Fruit fly (Drosophila melanogaster) whole organism, embryonic: ENCODE data around the gene CG10064.

Experiments used
- Asciz ChIP-seq: fragments of 200-800 bp; sonication (Bioruptor generic); optimal IDR thresholded peaks from 2 replicates; lab custom pipeline; 2017; ENCODE audit warnings: missing biosample characterization, mild to moderate bottlenecking, missing genetic modification characterization, missing genetic modification reagents
- Awh ChIP-seq: fragments of 200-800 bp; sonication (Bioruptor generic); IDR thresholded peaks from 2 replicates; pipeline ENCODE4, ENCODE4 v1.3.6; 2022; ENCODE audit warnings: missing biosample characterization, missing genetic modification characterization
- BEAF-32 ChIP-seq: fragments of 200-800 bp; sonication (Bioruptor generic); optimal IDR thresholded peaks from 3 replicates; lab custom pipeline; 2017; ENCODE audit warnings: missing biosample characterization, missing genetic modification characterization, mild to moderate bottlenecking, moderate library complexity, missing genetic modification reagents
- CG10543 ChIP-seq: fragments of 200-800 bp; sonication (Bioruptor generic); optimal IDR thresholded peaks from 3 replicates; lab custom pipeline; 2017; ENCODE audit warnings: missing biosample characterization, mild to moderate bottlenecking, missing genetic modification characterization, moderate library complexity
- CG10979 ChIP-seq: fragments of 200-800 bp; sonication (Bioruptor generic); optimal IDR thresholded peaks from 2 replicates; lab custom pipeline; 2018; ENCODE audit warnings: missing biosample characterization, mild to moderate bottlenecking, missing genetic modification characterization, moderate library complexity
- CG12219 ChIP-seq: fragments of 200-800 bp; sonication (Bioruptor generic); optimal IDR thresholded peaks from 3 replicates; lab custom pipeline; 2018; ENCODE audit warnings: missing biosample characterization, mild to moderate bottlenecking, missing genetic modification characterization
- CG14441 ChIP-seq: fragments of 200-800 bp; sonication (Bioruptor generic); IDR thresholded peaks from 2 replicates; pipeline ENCODE4 v1.3.6; 2022; ENCODE audit warnings: missing biosample characterization, missing genetic modification characterization
- CG15514 ChIP-seq: fragments of 200-800 bp; sonication (Bioruptor generic); optimal IDR thresholded peaks from 3 replicates; lab custom pipeline; 2017; ENCODE audit warnings: missing biosample characterization, missing genetic modification characterization, mild to moderate bottlenecking, moderate library complexity, missing genetic modification reagents
- CG17829 ChIP-seq: fragments of 200-800 bp; optimal IDR thresholded peaks from 2 replicates; lab custom pipeline; 2019; ENCODE audit warnings: missing biosample characterization, mild to moderate bottlenecking, missing genetic modification characterization, moderate library complexity
- CG17912 ChIP-seq: fragments of 200-800 bp; sonication (Bioruptor generic); optimal IDR thresholded peaks from 2 replicates; lab custom pipeline; 2018; ENCODE audit warnings: missing biosample characterization, mild to moderate bottlenecking, missing genetic modification characterization
- CG30403 ChIP-seq: fragments of 200-800 bp; sonication (Bioruptor generic); optimal IDR thresholded peaks from 3 replicates; lab custom pipeline; 2016; ENCODE audit warnings: missing biosample characterization, missing genetic modification characterization
- CG3163 ChIP-seq: fragments of 200-800 bp; sonication (Bioruptor generic); optimal IDR thresholded peaks from 3 replicates; lab custom pipeline; 2016; ENCODE audit warnings: missing biosample characterization, missing genetic modification characterization
- CG3281 ChIP-seq: fragments of 200-800 bp; sonication (Bioruptor generic); optimal IDR thresholded peaks from 3 replicates; lab custom pipeline; 2017; ENCODE audit warnings: missing biosample characterization, mild to moderate bottlenecking, missing genetic modification characterization
- CG34376 ChIP-seq: fragments of 200-800 bp; sonication (Bioruptor generic); optimal IDR thresholded peaks from 2 replicates; lab custom pipeline; 2018; ENCODE audit warnings: missing biosample characterization, mild to moderate bottlenecking, missing genetic modification characterization
- CG3847 ChIP-seq: fragments of 200-800 bp; sonication (Bioruptor generic); IDR thresholded peaks from 2 replicates; pipeline ENCODE4 v1.3.6; 2022; ENCODE audit warnings: missing biosample characterization, missing genetic modification characterization
- CG5180 ChIP-seq: fragments of 200-800 bp; sonication (Bioruptor generic); optimal IDR thresholded peaks from 3 replicates; lab custom pipeline; 2017; ENCODE audit warnings: missing biosample characterization, missing genetic modification characterization, mild to moderate bottlenecking, moderate library complexity, missing genetic modification reagents
- CG7928 ChIP-seq: fragments of 200-800 bp; sonication (Bioruptor generic); optimal IDR thresholded peaks from 2 replicates; lab custom pipeline; 2017; ENCODE audit warnings: missing biosample characterization, mild to moderate bottlenecking, missing genetic modification characterization
- CTCF ChIP-seq: fragments of 200-800 bp; sonication (Bioruptor generic); optimal IDR thresholded peaks from 2 replicates; lab custom pipeline; 2017; ENCODE audit warnings: missing biosample characterization, mild to moderate bottlenecking, missing genetic modification characterization, moderate library complexity
- Dbx ChIP-seq: fragments of 200-800 bp; sonication (Bioruptor generic); IDR thresholded peaks from 3 replicates; pipeline ENCODE4 v1.3.6; 2022; ENCODE audit warnings: missing biosample characterization, missing genetic modification characterization
- GATAe ChIP-seq: fragments of 200-800 bp; sonication (Bioruptor generic); conservative IDR thresholded peaks from 2 replicates; pipeline ENCODE4 v1.3.6; 2022; ENCODE audit warnings: missing biosample characterization, missing genetic modification characterization
- MTF-1 ChIP-seq: fragments of 200-800 bp; sonication (Bioruptor generic); optimal IDR thresholded peaks from 2 replicates; lab custom pipeline; 2018; ENCODE audit warnings: missing biosample characterization, mild to moderate bottlenecking, missing genetic modification characterization, borderline replicate concordance
- Mad ChIP-seq: fragments of 200-800 bp; sonication (Bioruptor generic); optimal IDR thresholded peaks from 2 replicates; lab custom pipeline; 2016; ENCODE audit warnings: missing biosample characterization, missing genetic modification characterization
- NC2β ChIP-seq: fragments of 200-800 bp; sonication (Bioruptor generic); optimal IDR thresholded peaks from 2 replicates; lab custom pipeline; 2016; ENCODE audit warnings: missing biosample characterization, missing genetic modification characterization
- Nf-YC ChIP-seq: fragments of 200-800 bp; optimal IDR thresholded peaks from 3 replicates; lab custom pipeline; 2019; ENCODE audit warnings: missing biosample characterization, mild to moderate bottlenecking, missing genetic modification characterization, moderate library complexity
- PHDP ChIP-seq: fragments of 200-800 bp; sonication (Bioruptor generic); optimal IDR thresholded peaks from 3 replicates; lab custom pipeline; 2018; ENCODE audit warnings: missing biosample characterization, mild to moderate bottlenecking, missing genetic modification characterization, moderate library complexity
- Scr ChIP-seq: fragments of 200-800 bp; sonication (Bioruptor generic); IDR thresholded peaks from 2 replicates; pipeline ENCODE4 v1.3.6; 2022; ENCODE audit warnings: missing biosample characterization, missing genetic modification characterization; ENCODE audit not compliant: partially characterized antibody
- Trl ChIP-seq, 3 experiments: fragments of >200 bp in 2 of 3; fragments of 200-800 bp in 1 of 3; sonication (Bioruptor generic) in 1 of 3; optimal IDR thresholded peaks; 2 replicates in 1 of 3; 3 replicates in 2 of 3; lab custom pipeline; 2016 to 2017; ENCODE audit warnings: missing biosample characterization in 1 of 3, missing genetic modification characterization in 1 of 3
- ac ChIP-seq: fragments of 200-800 bp; sonication (Bioruptor generic); optimal IDR thresholded peaks from 3 replicates; lab custom pipeline; 2017; ENCODE audit warnings: missing biosample characterization, mild to moderate bottlenecking, missing genetic modification characterization
- aop ChIP-seq: fragments of 200-800 bp; sonication (Bioruptor generic); IDR thresholded peaks from 2 replicates; pipeline ENCODE4 v1.3.6; 2022; ENCODE audit warnings: missing biosample characterization, missing genetic modification characterization
- bsh ChIP-seq, 2 experiments: fragments of 200-800 bp; sonication (Bioruptor generic); optimal IDR thresholded peaks; 2 replicates each; lab custom pipeline; 2017 to 2018; ENCODE audit warnings: mild to moderate bottlenecking in 2 of 2, missing biosample characterization in 2 of 2, missing genetic modification characterization in 2 of 2, moderate library complexity in 1 of 2
- chinmo ChIP-seq: fragments of 200-800 bp; sonication (Bioruptor generic); IDR thresholded peaks from 4 replicates; pipeline ENCODE4 v1.3.6; 2022; ENCODE audit warnings: missing biosample characterization, missing genetic modification characterization; ENCODE audit not compliant: partially characterized antibody
- exex ChIP-seq: fragments of 200-800 bp; sonication (Bioruptor generic); optimal IDR thresholded peaks from 4 replicates; lab custom pipeline; 2018; ENCODE audit warnings: missing biosample characterization, mild to moderate bottlenecking, missing genetic modification characterization, moderate library complexity
- fd96Cb ChIP-seq: fragments of 200-800 bp; sonication (Bioruptor generic); optimal IDR thresholded peaks from 2 replicates; lab custom pipeline; 2018; ENCODE audit warnings: missing biosample characterization, mild to moderate bottlenecking, missing genetic modification characterization, moderate library complexity
- nerfin-1 ChIP-seq: fragments of 200-800 bp; sonication (Bioruptor generic); optimal IDR thresholded peaks from 3 replicates; lab custom pipeline; 2019; ENCODE audit warnings: missing biosample characterization, mild to moderate bottlenecking, missing genetic modification characterization, moderate library complexity
- run ChIP-seq: fragments of 200-800 bp; sonication (Bioruptor generic); optimal IDR thresholded peaks from 3 replicates; lab custom pipeline; 2018; ENCODE audit warnings: missing biosample characterization, mild to moderate bottlenecking, missing genetic modification characterization
- sens ChIP-seq: fragments of 200-800 bp; sonication (Bioruptor generic); peaks from one replicate; lab custom pipeline; 2016; ENCODE audit warnings: missing biosample characterization, missing genetic modification characterization
- sna ChIP-seq: fragments of 200-800 bp; sonication (Bioruptor generic); IDR thresholded peaks from 2 replicates; pipeline ENCODE4 v1.3.6; 2022; ENCODE audit warnings: missing biosample characterization, missing genetic modification characterization; ENCODE audit not compliant: partially characterized antibody

Gene CG10064

dm6 chr3L:6963792-6964487 lies 3.8 kb downstream of the CG10064 start (continued):
- peak; percentile 65 for TF ChIP-seq Asciz (GFP tag; lab: Kevin White, UChicago)
- TF ChIP-seq CG3847 (GFP tag; lab: Robert Waterston, UW), result peak; percentile 77
- TF ChIP-seq CTCF (GFP tag; lab: Kevin White, UChicago), result no peak
- TF ChIP-seq Dbx (GFP tag; lab: Robert Waterston, UW), result peak; percentile 36; the same call in 1 of the 3 replicates
- TF ChIP-seq fd96Cb (tag; lab: Kevin White, UChicago), result peak; percentile 85
- TF ChIP-seq sna, result no peak
- TF ChIP-seq MTF-1 (GFP tag; lab: Kevin White, UChicago), result peak; percentile 61
- TF ChIP-seq Awh (GFP tag; lab: Robert Waterston, UW), result peak; percentile 65; the same call in 1 of the 2 replicates
- no peak for TF ChIP-seq Scr (GFP tag; lab: Robert Waterston, UW)
- TF ChIP-seq nerfin-1 (tag; lab: Kevin White, UChicago), result peak; percentile 18
- TF ChIP-seq CG14441 (GFP tag; lab: Robert Waterston, UW), result peak; percentile 77
- no peak for TF ChIP-seq Nf-YC
- peak; percentile 46 for TF ChIP-seq CG3163 (GFP tag; lab: Kevin White, UChicago)
- TF ChIP-seq NC2β (GFP tag; lab: Kevin White, UChicago), result peak; percentile 76
- TF ChIP-seq CG30403 (GFP tag; lab: Kevin White, UChicago), result peak; percentile 88
- TF ChIP-seq Trl (optimal IDR thresholded peaks at IDR 0.05; lab: Kevin White, UChicago), result peak in 1 of 2 experiments; percentile 70
- TF ChIP-seq Trl (GFP tag; optimal IDR thresholded peaks at IDR 0.05; lab: Kevin White, UChicago), result peak; percentile 68
- TF ChIP-seq run, result peak; percentile 71
- TF ChIP-seq Mad (GFP tag; lab: Kevin White, UChicago), result peak; percentile 71
- no peak for TF ChIP-seq CG5180
- TF ChIP-seq CG10979 (tag; lab: Kevin White, UChicago), result peak; percentile 88
- peak; percentile 90 for TF ChIP-seq CG12219 (GFP tag; lab: Kevin White, UChicago)
- peak; percentile 37 for TF ChIP-seq ac (GFP tag; lab: Kevin White, UChicago)
- peak; percentile 67 for TF ChIP-seq CG15514
- TF ChIP-seq CG3281 (GFP tag; lab: Kevin White, UChicago), result peak; percentile 73
- peak; percentile 86 for TF ChIP-seq PHDP (tag; lab: Kevin White, UChicago)

dm6 chr3L:6963175-6963574 lies 4.5 kb downstream of the CG10064 start:
- TF ChIP-seq aop (GFP tag; lab: Robert Waterston, UW), result peak; percentile 43; the same call in 1 of the 2 replicates
- peak; percentile 67 for TF ChIP-seq GATAe
- TF ChIP-seq CG34376, result peak; percentile 2
- peak; percentile 4 for TF ChIP-seq CG10543 (GFP tag; lab: Kevin White, UChicago)
- no peak for TF ChIP-seq BEAF-32 (GFP tag; lab: Kevin White, UChicago)
- peak; percentile 68 for TF ChIP-seq sens
- no peak for TF ChIP-seq CG17829
- no peak for TF ChIP-seq bsh (GFP tag; optimal IDR thresholded peaks at IDR 0.05; lab: Kevin White, UChicago)
- peak; percentile 85; the same call in 1 of the 4 replicates for TF ChIP-seq chinmo
- TF ChIP-seq exex (tag; lab: Kevin White, UChicago), result peak; percentile 83
- no peak for TF ChIP-seq CG7928
- peak; percentile 26 for TF ChIP-seq CG17912
- TF ChIP-seq, all 482 proteins: peak for 8
